Worm (Caenorhabditis elegans): Measurements from ENCODE around the gene K10D11.5.

The K10D11.5 gene

ce11 chrIV:12995886-12996285 is 4.2 kb upstream of the K10D11.5 start, which contains the start of gene K10D11.7:
Gene K10D11.7, minus strand, starts transcription at chrIV:12995986.
- TF ChIP-seq gmeb-1 (tag; optimal IDR thresholded peaks at IDR 0.05) (no peak), peb-1 (tag; optimal IDR thresholded peaks at IDR 0.05) (no peak), nhr-10 (tag; optimal IDR thresholded peaks at IDR 0.05) (no peak), nhr-12 (tag; optimal IDR thresholded peaks at IDR 0.05) (no peak), ceh-82 (tag; optimal IDR thresholded peaks at IDR 0.05) (no peak)

ce11 chrIV:12994376-12994775 is 2.7 kb upstream of the K10D11.5 start, which contains the start of gene K10D11.4:
Gene K10D11.4, minus strand, starts transcription at chrIV:12994476.
- TF ChIP-seq ztf-4 (tag; optimal IDR thresholded peaks at IDR 0.05) (no peak), mab-5 (tag; optimal IDR thresholded peaks at IDR 0.05) (no peak), nhr-11 (tag; optimal IDR thresholded peaks at IDR 0.05) (no peak), sma-9 (GFP tag; optimal IDR thresholded peaks at IDR 0.05) (no peak), sma-9 (tag; optimal IDR thresholded peaks at IDR 0.05) (no peak), C34F6.9 (tag; optimal IDR thresholded peaks at IDR 0.05) (no peak), crh-2 (tag; optimal IDR thresholded peaks at IDR 0.05) (no peak), gmeb-1 (tag; optimal IDR thresholded peaks at IDR 0.05) (no peak), snpc-4 (tag; optimal IDR thresholded peaks at IDR 0.05) (no peak), nhr-12 (tag; optimal IDR thresholded peaks at IDR 0.05) (no peak), ceh-82 (tag; optimal IDR thresholded peaks at IDR 0.05) (no peak), fos-1 (tag; optimal IDR thresholded peaks at IDR 0.05) (no peak), nhr-21 (tag; optimal IDR thresholded peaks at IDR 0.05) (no peak), unc-55 (GFP tag; optimal IDR thresholded peaks at IDR 0.05) (no peak), ama-1 (optimal IDR thresholded peaks at IDR 0.05) (no peak), R02D3.7 (tag; optimal IDR thresholded peaks at IDR 0.05) (no peak), sem-4 (tag; optimal IDR thresholded peaks at IDR 0.05) (no peak), ZK546.5 (tag; optimal IDR thresholded peaks at IDR 0.05) (no peak), sma-3 (GFP tag; optimal IDR thresholded peaks at IDR 0.05) (no peak), nhr-6 (tag; optimal IDR thresholded peaks at IDR 0.05) (no peak), lin-13 (GFP tag; optimal IDR thresholded peaks at IDR 0.05) (no peak)

- TF ChIP-seq crh-2 (tag; optimal IDR thresholded peaks at IDR 0.05) (no peak), ama-1 (optimal IDR thresholded peaks at IDR 0.05) (no peak), ztf-1 (GFP tag; conservative IDR thresholded peaks at IDR 0.05) (no peak), nhr-10 (tag; optimal IDR thresholded peaks at IDR 0.05) (no peak), nhr-237 (tag; optimal IDR thresholded peaks at IDR 0.05) (no peak), lin-11 (tag; optimal IDR thresholded peaks at IDR 0.05) (no peak), mdl-1 (tag; optimal IDR thresholded peaks at IDR 0.05) (no peak), peb-1 (tag; optimal IDR thresholded peaks at IDR 0.05) (no peak), Y55F3AM.14 (GFP tag; optimal IDR thresholded peaks at IDR 0.05) (no peak), nhr-21 (tag; optimal IDR thresholded peaks at IDR 0.05) (no peak), nhr-23 (tag; optimal IDR thresholded peaks at IDR 0.05) (no peak), nhr-77 (tag; optimal IDR thresholded peaks at IDR 0.05) (no peak)
Observed at ce11 chrIV:12990638-12991037, 1.0 kb downstream of the K10D11.5 start.

- no peak for TF ChIP-seq skn-1 (tag; optimal IDR thresholded peaks at IDR 0.05)
- no peak for TF ChIP-seq dmd-4 (tag; optimal IDR thresholded peaks at IDR 0.05)
- TF ChIP-seq fos-1 (tag; optimal IDR thresholded peaks at IDR 0.05), result peak; percentile 7
Observed at ce11 chrIV:12989355-12989754, 2.3 kb downstream of the K10D11.5 start, which contains the start of gene K10D11.6. Gene K10D11.6, minus strand, starts transcription at chrIV:12989455.

- TF ChIP-seq fos-1 (tag; optimal IDR thresholded peaks at IDR 0.05) (peak; percentile 64), Y55F3AM.14 (GFP tag; optimal IDR thresholded peaks at IDR 0.05) (no peak)
Observed at ce11 chrIV:12985961-12986360, 5.7 kb downstream of the K10D11.5 start, which contains the start of gene K10D11.3. Gene K10D11.3, minus strand, starts transcription at chrIV:12986134.

- TF ChIP-seq gmeb-1 (tag; optimal IDR thresholded peaks at IDR 0.05) (no peak), fos-1 (tag; optimal IDR thresholded peaks at IDR 0.05) (peak; percentile 46), sma-9 (GFP tag; optimal IDR thresholded peaks at IDR 0.05) (peak; percentile 34), sma-9 (tag; optimal IDR thresholded peaks at IDR 0.05) (no peak)
Observed at ce11 chrIV:12978307-12979036, 13.2 kb downstream of the K10D11.5 start, which contains the start of gene K10D11.2. Gene K10D11.2, plus strand, starts transcription at chrIV:12978986.
